Fruit fly (Drosophila melanogaster): ENCODE measurements around the gene Uch-L5.

DNA sequence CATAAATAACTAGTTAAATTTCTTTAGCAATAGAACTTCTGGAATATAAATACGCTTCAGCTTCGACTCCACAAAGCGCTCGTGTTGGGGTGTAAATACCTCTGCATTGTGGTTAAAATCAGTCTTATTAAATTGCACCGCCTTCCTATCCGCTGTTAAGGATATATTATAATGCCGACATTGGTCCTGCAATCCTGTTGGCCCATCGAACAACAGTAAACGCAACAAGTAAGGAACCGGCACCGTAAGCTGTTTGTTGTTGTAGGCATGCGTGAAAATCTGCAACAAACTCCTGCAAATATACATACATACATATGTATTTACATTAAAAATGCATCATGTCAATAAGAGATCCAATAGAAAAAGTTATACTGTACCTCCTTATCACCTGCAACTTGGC is 20.4 kb downstream of the Uch-L5 start:
- TF ChIP-seq Sox14 (GFP tag; optimal IDR thresholded peaks at IDR 0.05) (no peak), achi (GFP tag; optimal IDR thresholded peaks at IDR 0.05) (no peak), lz (GFP tag; optimal IDR thresholded peaks at IDR 0.05) (no peak), CG15336 (GFP tag; IDR thresholded peaks at IDR 0.05) (no peak), CG8632 (GFP tag; optimal IDR thresholded peaks at IDR 0.05) (no peak)

Measured in whole organism, prepupa.